Worm (Caenorhabditis elegans) whole organism, L3 larva: Measurements from ENCODE around the gene hum-2.

Experiments used
- daf-12 ChIP-seq: fragments of 150-350 bp; optimal IDR thresholded peaks from 2 replicates; lab custom pipeline; 2014; ENCODE audit warnings: missing biosample characterization, missing genetic modification reagents, missing genetic modification characterization
- eor-1 ChIP-seq, 2 experiments: fragments of 150-350 bp; optimal IDR thresholded peaks; 2 replicates each; lab custom pipeline; 2014 to 2018; ENCODE audit warnings: missing biosample characterization in 2 of 2, missing genetic modification characterization in 2 of 2
- jun-1 ChIP-seq: fragments of 150-350 bp; optimal IDR thresholded peaks from 2 replicates; lab custom pipeline; 2014; ENCODE audit warnings: missing biosample characterization, missing genetic modification reagents, missing genetic modification characterization
- mdl-1 ChIP-seq: fragments of 150-350 bp; optimal IDR thresholded peaks from 2 replicates; lab custom pipeline; 2014; ENCODE audit warnings: missing biosample characterization, missing genetic modification characterization
- nhr-11 ChIP-seq: fragments of 150-350 bp; optimal IDR thresholded peaks from 2 replicates; lab custom pipeline; 2014; ENCODE audit warnings: missing biosample characterization, missing genetic modification characterization
- unc-62 ChIP-seq: fragments of 150-350 bp; sonication (generic microtip); optimal IDR thresholded peaks from 4 replicates; lab custom pipeline; 2014; ENCODE audit warnings: missing biosample characterization, missing genetic modification reagents, missing genetic modification characterization

DNA sequence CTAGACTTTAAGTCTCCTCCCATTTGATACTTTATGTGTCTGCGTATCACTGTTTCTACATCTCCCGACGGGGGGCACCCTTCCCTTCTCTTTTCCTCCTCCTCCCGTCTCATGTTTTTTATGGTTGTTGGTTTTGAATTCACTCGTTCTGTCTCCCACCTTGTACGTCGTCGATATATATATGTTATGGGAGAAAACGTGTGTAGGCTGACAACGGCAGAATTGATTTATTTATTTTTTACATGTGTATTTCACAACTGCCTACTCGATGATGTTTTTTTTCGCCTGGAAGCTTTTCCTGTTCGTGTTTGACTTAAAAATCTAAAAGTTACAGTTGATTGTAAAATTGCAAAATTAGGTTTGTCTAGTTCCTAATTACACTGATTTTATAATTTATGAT is 56.5 kb downstream of the hum-2 start:
- TF ChIP-seq jun-1 (no peak), mdl-1 (no peak), unc-62 (no peak), eor-1 (tag; optimal IDR thresholded peaks at IDR 0.05; lab: Kevin White, UChicago) (no peak), daf-12 (tag; lab: Kevin White, UChicago) (no peak), nhr-11 (tag; lab: Kevin White, UChicago) (no peak)
